1 fruit fly cellular context compared by ENCODE assay signal in genomic region chr3R:23174739-23175138, dm6.
TF ChIP-seq lines count a peak whose summit lies in the region.

No protein-coding gene starts in this region.

TF ChIP-seq in whole organism, embryonic, 481 proteins besides CTCF, POLR2A, EP300 and RAD21 (continued from another document):
- TF ChIP-seq sens-2 (GFP tag; IDR thresholded peaks at IDR 0.05; lab: Robert Waterston, UW) (0 out of 2 replicates have a peak, but pooled peaks have one; percentile 23), wek (GFP tag; optimal IDR thresholded peaks at IDR 0.05; lab: Kevin White, UChicago) (no peak), esg (GFP tag; conservative IDR thresholded peaks at IDR 0.05; lab: Robert Waterston, UW) (peak; percentile 56), phol (tag; optimal IDR thresholded peaks at IDR 0.05; lab: Kevin White, UChicago) (peak; percentile 39), ci (GFP tag; IDR thresholded peaks at IDR 0.05; lab: Robert Waterston, UW) (peak; percentile 81), CG10979 (tag; optimal IDR thresholded peaks at IDR 0.05; lab: Kevin White, UChicago) (peak; percentile 73), Hr3 (GFP tag; optimal IDR thresholded peaks at IDR 0.05; lab: Kevin White, UChicago) (peak; percentile 37), br (optimal IDR thresholded peaks at IDR 0.05; lab: Kevin White, UChicago) (no peak), zen (tag; optimal IDR thresholded peaks at IDR 0.05; lab: Kevin White, UChicago) (peak; percentile 2), Chrac-16 (GFP tag; optimal IDR thresholded peaks at IDR 0.05; lab: Kevin White, UChicago) (peak; percentile 8), bsh (GFP tag; optimal IDR thresholded peaks at IDR 0.05; lab: Kevin White, UChicago) (peak; percentile 16 to 79), HHEX (GFP tag; optimal IDR thresholded peaks at IDR 0.05; lab: Kevin White, UChicago) (peak; percentile 49), CG11560 (tag; IDR thresholded peaks at IDR 0.05; lab: Robert Waterston, UW) (no peak), CG1233 (GFP tag; optimal IDR thresholded peaks at IDR 0.05; lab: Kevin White, UChicago) (peak; percentile 52), NfI (GFP tag; optimal IDR thresholded peaks at IDR 0.05; lab: Kevin White, UChicago) (peak; percentile 48), unpg (GFP tag; optimal IDR thresholded peaks at IDR 0.05; lab: Kevin White, UChicago) (peak; percentile 56), PHDP (tag; optimal IDR thresholded peaks at IDR 0.05; lab: Kevin White, UChicago) (peak; percentile 59), H2.0 (GFP tag; IDR thresholded peaks at IDR 0.05; lab: Robert Waterston, UW) (peak; percentile 56), Nf-YB (GFP tag; optimal IDR thresholded peaks at IDR 0.05; lab: Kevin White, UChicago) (no peak), CG1529 (GFP tag; optimal IDR thresholded peaks at IDR 0.05; lab: Kevin White, UChicago) (peak; percentile 49), cwo (GFP tag; optimal IDR thresholded peaks at IDR 0.05; lab: Kevin White, UChicago) (no peak), CG9437 (GFP tag; optimal IDR thresholded peaks at IDR 0.05; lab: Kevin White, UChicago) (peak; percentile 18), Med (GFP tag; lab: Kevin White, UChicago) (peak; percentile 86), Xbp1 (GFP tag; optimal IDR thresholded peaks at IDR 0.05; lab: Kevin White, UChicago) (peak; percentile 70), stwl (tag; optimal IDR thresholded peaks at IDR 0.05; lab: Kevin White, UChicago) (no peak), CG10209 (GFP tag; optimal IDR thresholded peaks at IDR 0.05; lab: Kevin White, UChicago) (peak; percentile 44), CG15601 (tag; optimal IDR thresholded peaks at IDR 0.05; lab: Kevin White, UChicago) (peak; percentile 13), Eip74EF (GFP tag; optimal IDR thresholded peaks at IDR 0.05; lab: Kevin White, UChicago) (peak in 1 of 2 experiments; percentile 55), Pdp1 (GFP tag; optimal IDR thresholded peaks at IDR 0.05; lab: Kevin White, UChicago) (peak in 1 of 2 experiments; percentile 22), trem (tag; optimal IDR thresholded peaks at IDR 0.05; lab: Kevin White, UChicago) (peak; percentile 21), fru (optimal IDR thresholded peaks at IDR 0.05; lab: Kevin White, UChicago) (no peak), fd96Cb (tag; optimal IDR thresholded peaks at IDR 0.05; lab: Kevin White, UChicago) (peak; percentile 75), CG1603 (tag; optimal IDR thresholded peaks at IDR 0.05; lab: Kevin White, UChicago) (peak; percentile 68), oc (tag; optimal IDR thresholded peaks at IDR 0.05; lab: Kevin White, UChicago) (peak; percentile 83), CG4730 (GFP tag; IDR thresholded peaks at IDR 0.05; lab: Robert Waterston, UW) (0 out of 2 replicates have a peak, but pooled peaks have one; percentile 13), sisA (GFP tag; IDR thresholded peaks at IDR 0.05; lab: Robert Waterston, UW) (peak; percentile 31; the same call in 1 of the 2 replicates), CG6254 (GFP tag; optimal IDR thresholded peaks at IDR 0.05; lab: Kevin White, UChicago) (peak; percentile 34), CG2712 (tag; optimal IDR thresholded peaks at IDR 0.05; lab: Kevin White, UChicago) (peak; percentile 30), pros (GFP tag; optimal IDR thresholded peaks at IDR 0.05; lab: Kevin White, UChicago) (no peak), wdn (GFP tag; IDR thresholded peaks at IDR 0.05; lab: Robert Waterston, UW) (no peak), seq (GFP tag; IDR thresholded peaks at IDR 0.05; lab: Robert Waterston, UW) (0 out of 2 replicates have a peak, but pooled peaks have one; percentile 14), Abd-B (GFP tag; optimal IDR thresholded peaks at IDR 0.05; lab: Kevin White, UChicago) (peak; percentile 56), CG10267 (tag; optimal IDR thresholded peaks at IDR 0.05; lab: Kevin White, UChicago) (no peak), dpn (GFP tag; optimal IDR thresholded peaks at IDR 0.05; lab: Kevin White, UChicago) (peak in 1 of 2 experiments; percentile 46), CG18262 (tag; optimal IDR thresholded peaks at IDR 0.05; lab: Kevin White, UChicago) (peak; percentile 2), ind (GFP tag; optimal IDR thresholded peaks at IDR 0.05; lab: Kevin White, UChicago) (peak; percentile 19), Ssrp (tag; optimal IDR thresholded peaks at IDR 0.05; lab: Kevin White, UChicago) (peak; percentile 60), bab2 (GFP tag; optimal IDR thresholded peaks at IDR 0.05; lab: Kevin White, UChicago) (peak; percentile 47), eve (GFP tag; optimal IDR thresholded peaks at IDR 0.05; lab: Kevin White, UChicago) (peak in 1 of 2 experiments; percentile 51), Dp (GFP tag; optimal IDR thresholded peaks at IDR 0.05; lab: Kevin White, UChicago) (no peak), az2 (GFP tag; optimal IDR thresholded peaks at IDR 0.05; lab: Kevin White, UChicago) (peak; percentile 49), CG7839 (tag; optimal IDR thresholded peaks at IDR 0.05; lab: Kevin White, UChicago) (peak; percentile 53), CG6175 (GFP tag; IDR thresholded peaks at IDR 0.05; lab: Robert Waterston, UW) (no peak), sc (optimal IDR thresholded peaks at IDR 0.05; lab: Kevin White, UChicago) (no peak), sc (GFP tag; optimal IDR thresholded peaks at IDR 0.05; lab: Kevin White, UChicago) (peak; percentile 22), CG16863 (GFP tag; optimal IDR thresholded peaks at IDR 0.05; lab: Kevin White, UChicago) (peak; percentile 10), CG8388 (GFP tag; optimal IDR thresholded peaks at IDR 0.05; lab: Kevin White, UChicago) (peak; percentile 33)
